Worm (Caenorhabditis elegans): ENCODE results near the gene Y102E9.5.

Gene Y102E9.5

DNA sequence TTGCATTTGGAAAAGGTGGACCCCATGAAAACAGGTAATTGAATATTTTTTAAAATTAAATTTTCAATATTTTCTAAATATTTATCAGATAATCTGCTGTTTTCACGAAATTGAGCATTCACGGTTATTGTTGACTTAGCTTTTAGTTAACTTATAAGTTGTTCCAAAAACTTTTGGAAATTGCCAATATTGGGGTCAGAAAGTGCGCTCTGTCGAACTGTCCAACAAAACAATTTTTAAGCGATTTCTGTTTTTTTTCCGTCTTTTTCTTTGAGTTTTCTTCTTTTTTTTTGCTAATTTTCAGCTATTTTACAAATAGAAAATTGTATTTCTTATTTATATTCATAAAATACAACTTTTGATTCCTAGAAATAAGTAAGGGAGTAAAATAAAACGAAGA is 1.2 kb upstream of the Y102E9.5 start:
- no peak for TF ChIP-seq klf-2 (GFP tag; conservative IDR thresholded peaks at IDR 0.05)

DNA sequence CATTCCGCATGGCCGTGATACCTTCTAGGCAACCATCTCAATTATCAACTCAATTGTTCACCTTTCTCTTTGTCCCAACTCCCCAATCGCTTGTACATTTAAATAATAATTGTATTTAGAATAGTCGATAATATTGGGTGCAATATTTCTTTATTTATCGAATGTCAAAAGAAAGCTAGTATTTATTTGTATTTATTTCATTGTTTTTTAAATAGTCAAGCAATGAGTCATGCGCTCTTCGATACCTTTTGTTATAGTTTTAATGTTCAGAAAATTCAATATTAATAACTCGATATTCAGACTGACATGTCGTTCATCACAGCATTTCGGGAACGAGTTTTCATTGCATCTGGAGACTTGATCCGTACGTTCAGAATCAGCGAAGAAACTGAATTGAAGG is 4.6 kb downstream of the Y102E9.5 start, which contains the start of gene wdr-4:
Gene wdr-4 (plus strand): TSS at position 301 of the 400 bp plus-strand sequence.
- TF ChIP-seq ztf-29 (GFP tag; IDR thresholded peaks at IDR 0.05) = no peak

DNA sequence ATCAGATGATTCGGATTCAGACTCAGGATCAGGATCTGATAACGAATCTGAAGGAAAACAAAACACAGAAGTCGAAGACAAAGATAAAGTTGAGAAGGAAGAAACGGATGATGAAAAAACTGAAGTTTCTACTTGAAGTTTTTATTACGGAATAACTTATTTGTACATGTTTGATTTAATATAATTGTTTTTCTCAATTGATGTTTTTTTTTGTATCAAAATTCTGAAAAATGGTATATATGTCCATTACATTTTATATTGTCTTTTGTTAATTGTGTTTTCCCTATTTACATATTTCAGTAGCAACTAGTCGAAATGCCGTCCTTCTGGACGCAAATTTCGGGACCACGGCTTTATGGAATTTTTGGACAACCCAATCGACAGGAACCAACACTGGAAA is 7.0 kb downstream of the Y102E9.5 start, which contains the start of gene F37A4.1:
Gene F37A4.1 (plus strand): TSS at position 301 of the 400 bp plus-strand sequence.
- TF ChIP-seq cog-1 (tag; optimal IDR thresholded peaks at IDR 0.05) = no peak
- no peak for TF ChIP-seq med-1 (GFP tag; optimal IDR thresholded peaks at IDR 0.05; ENCODE audit: insufficient read depth)
- no peak for TF ChIP-seq T22C8.4 (GFP tag; IDR thresholded peaks at IDR 0.05)
- TF ChIP-seq ref-1 (GFP tag; conservative IDR thresholded peaks at IDR 0.05) = no peak
- TF ChIP-seq klf-2 (GFP tag; conservative IDR thresholded peaks at IDR 0.05) = no peak
- no peak for TF ChIP-seq flt-1 (GFP tag; IDR thresholded peaks at IDR 0.05)
- no peak for TF ChIP-seq tab-1 (GFP tag; IDR thresholded peaks at IDR 0.05)
- TF ChIP-seq ztf-29 (GFP tag; IDR thresholded peaks at IDR 0.05) = no peak
- TF ChIP-seq ztf-23 (GFP tag; IDR thresholded peaks at IDR 0.05) = no peak

DNA sequence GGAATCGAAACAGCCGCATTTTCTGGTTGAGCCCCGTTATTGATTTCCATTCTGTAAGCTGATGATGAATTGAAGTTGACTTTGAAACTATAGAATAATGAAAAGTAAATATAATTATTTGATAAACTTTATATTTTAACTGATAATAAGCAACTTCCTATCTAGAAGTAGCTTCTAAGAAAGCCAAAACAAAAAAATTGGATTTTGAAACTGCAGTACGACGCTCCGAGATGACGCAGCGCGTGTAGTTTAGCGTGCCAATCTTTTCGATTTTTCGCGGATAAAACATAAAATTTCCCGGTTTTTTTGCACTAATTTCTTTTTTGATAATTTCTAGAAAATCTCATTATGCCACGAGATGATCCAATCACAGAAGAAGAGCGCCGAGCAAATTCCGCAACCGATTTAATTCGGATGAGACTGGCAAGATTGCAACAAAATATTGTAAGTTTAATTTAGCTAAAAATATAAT is 7.8 kb downstream of the Y102E9.5 start, which contains the start of the genes bath-41 and F37A4.2:
Gene bath-41 (minus strand): TSS at position 51 of the 472 bp plus-strand sequence.
Gene F37A4.2 (plus strand): TSS at position 247 of the 472 bp plus-strand sequence.
- no peak for TF ChIP-seq tab-1 (GFP tag; IDR thresholded peaks at IDR 0.05)
- TF ChIP-seq med-1 (GFP tag; optimal IDR thresholded peaks at IDR 0.05; ENCODE audit: insufficient read depth) = no peak
- no peak for TF ChIP-seq T22C8.4 (GFP tag; IDR thresholded peaks at IDR 0.05)
- no peak for TF ChIP-seq klf-2 (GFP tag; conservative IDR thresholded peaks at IDR 0.05)
- no peak for TF ChIP-seq flt-1 (GFP tag; IDR thresholded peaks at IDR 0.05)
- no peak for TF ChIP-seq ref-1 (GFP tag; conservative IDR thresholded peaks at IDR 0.05)

DNA sequence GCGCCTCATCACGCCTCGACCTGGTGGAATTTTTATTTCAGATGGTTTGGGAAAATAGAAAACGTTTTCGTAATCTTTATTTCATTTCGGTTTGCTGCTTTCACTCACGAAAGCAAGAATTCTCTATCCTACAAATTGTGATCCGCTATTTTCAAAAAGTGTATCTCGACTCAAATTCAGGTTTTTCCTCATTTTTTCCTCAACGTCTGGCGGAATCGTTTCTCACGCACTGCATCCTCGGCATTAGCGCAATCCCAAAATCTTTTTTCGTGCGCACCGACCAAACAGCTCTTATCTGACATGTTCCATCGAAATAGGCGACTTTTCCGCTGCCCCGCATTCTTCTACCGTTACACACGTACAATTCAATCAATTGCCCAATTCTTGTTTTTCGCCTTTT is 11.8 kb downstream of the Y102E9.5 start, which contains the start of gene F37A4.3:
Gene F37A4.3 (plus strand): TSS at position 301 of the 400 bp plus-strand sequence.
- no peak for TF ChIP-seq ztf-29 (GFP tag; IDR thresholded peaks at IDR 0.05)

DNA sequence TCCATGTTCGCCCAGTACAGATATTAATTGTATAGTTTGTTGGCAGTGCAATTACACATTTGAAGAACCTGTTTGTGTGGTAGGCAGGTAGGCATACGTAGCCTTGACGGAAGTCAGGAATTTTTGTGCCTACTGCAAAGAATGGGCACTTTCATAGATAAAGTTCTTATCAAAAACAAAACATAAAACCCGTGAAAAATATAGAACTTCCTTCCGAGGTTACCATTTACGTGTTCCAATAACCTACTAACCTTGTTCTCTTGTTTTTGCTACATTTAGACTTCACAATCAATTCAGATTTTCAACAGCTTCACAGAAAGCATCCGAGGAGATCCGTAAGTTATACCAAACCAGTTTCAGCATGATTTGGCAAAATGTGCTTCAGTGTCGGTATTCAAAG is 16.8 kb downstream of the Y102E9.5 start, which contains the start of gene F37A4.4:
Gene F37A4.4 (plus strand): TSS at position 301 of the 400 bp plus-strand sequence.
- TF ChIP-seq T22C8.4 (GFP tag; IDR thresholded peaks at IDR 0.05) (no peak), tab-1 (GFP tag; IDR thresholded peaks at IDR 0.05) (no peak), flt-1 (GFP tag; IDR thresholded peaks at IDR 0.05) (no peak), med-1 (GFP tag; optimal IDR thresholded peaks at IDR 0.05; ENCODE audit: insufficient read depth) (no peak), ztf-23 (GFP tag; IDR thresholded peaks at IDR 0.05) (no peak), ztf-29 (GFP tag; IDR thresholded peaks at IDR 0.05) (no peak)

DNA sequence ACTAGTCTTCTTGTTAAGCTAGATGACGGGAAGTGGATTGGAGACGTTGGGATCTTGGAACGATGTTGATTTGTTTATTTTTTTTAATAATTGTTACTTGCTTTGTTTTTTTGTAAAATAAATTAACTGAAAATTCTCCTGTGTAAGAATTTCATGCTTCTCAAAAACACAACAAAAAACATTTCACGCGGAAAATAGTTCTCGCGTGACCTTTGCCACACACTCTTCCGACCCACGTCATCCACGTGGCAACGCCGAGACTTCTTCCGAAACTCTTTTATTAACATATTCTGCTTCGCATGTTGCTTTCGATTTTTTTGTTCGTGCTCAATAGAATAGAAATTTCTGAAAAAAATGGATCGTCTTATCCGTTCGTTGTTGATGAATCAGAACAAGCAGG is 18.5 kb downstream of the Y102E9.5 start, which contains the start of gene F37A4.5:
Gene F37A4.5 (plus strand): TSS at position 301 of the 400 bp plus-strand sequence.
- TF ChIP-seq flt-1 (GFP tag; IDR thresholded peaks at IDR 0.05) = no peak
- no peak for TF ChIP-seq cog-1 (tag; optimal IDR thresholded peaks at IDR 0.05)
- no peak for TF ChIP-seq med-1 (GFP tag; optimal IDR thresholded peaks at IDR 0.05; ENCODE audit: insufficient read depth)
- TF ChIP-seq ztf-23 (GFP tag; IDR thresholded peaks at IDR 0.05) = no peak
- no peak for TF ChIP-seq klf-2 (GFP tag; conservative IDR thresholded peaks at IDR 0.05)
- TF ChIP-seq ztf-29 (GFP tag; IDR thresholded peaks at IDR 0.05) = no peak
- no peak for TF ChIP-seq ref-1 (GFP tag; conservative IDR thresholded peaks at IDR 0.05)
- no peak for TF ChIP-seq T22C8.4 (GFP tag; IDR thresholded peaks at IDR 0.05)
- TF ChIP-seq tab-1 (GFP tag; IDR thresholded peaks at IDR 0.05) = no peak

DNA sequence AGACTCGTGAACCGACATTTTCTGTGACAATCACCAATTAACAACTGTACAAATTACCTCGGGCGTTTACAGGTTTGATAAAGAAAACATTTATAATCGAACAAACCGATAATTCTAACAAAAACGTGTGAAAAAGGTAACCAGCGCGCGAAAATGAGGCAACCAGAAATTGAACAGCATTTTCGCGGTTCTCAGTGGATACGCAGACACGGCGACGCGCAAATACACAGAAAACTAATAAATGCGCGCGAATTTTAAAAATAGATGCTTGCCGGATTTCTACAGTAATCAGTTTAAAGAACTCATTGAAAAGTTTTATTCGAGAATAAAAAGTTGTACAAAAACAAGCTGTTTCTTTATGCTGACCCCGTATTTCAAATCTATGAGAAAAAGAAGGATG is 20.1 kb downstream of the Y102E9.5 start, which contains the start of gene isw-1:
Gene isw-1 (minus strand): TSS at position 118 of the 400 bp plus-strand sequence.
- TF ChIP-seq flt-1 (GFP tag; IDR thresholded peaks at IDR 0.05) (no peak), cog-1 (tag; optimal IDR thresholded peaks at IDR 0.05) (peak; percentile 56)

DNA sequence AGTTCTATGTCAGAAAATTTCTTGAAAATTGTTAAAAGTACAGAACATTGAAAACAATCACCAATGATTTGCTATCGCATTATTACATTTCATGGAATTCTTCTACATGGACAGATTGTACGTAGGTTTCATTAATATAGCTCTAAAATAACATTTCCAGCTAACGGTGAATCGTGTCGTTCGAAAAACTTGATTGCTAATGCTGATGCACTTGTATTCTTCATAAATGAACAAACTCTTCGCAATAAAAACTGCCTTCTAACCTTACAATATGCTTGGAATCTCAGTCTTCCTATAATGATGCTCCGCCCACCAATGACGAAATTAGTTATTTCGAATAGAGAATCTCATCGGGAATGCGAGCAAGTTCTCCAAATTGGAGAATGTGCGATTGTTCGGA is 24.6 kb downstream of the Y102E9.5 start, which contains the start of gene F37A4.6:
Gene F37A4.6 (plus strand): TSS at position 301 of the 400 bp plus-strand sequence.
- no peak for TF ChIP-seq ztf-29 (GFP tag; IDR thresholded peaks at IDR 0.05)
- no peak for TF ChIP-seq med-1 (GFP tag; optimal IDR thresholded peaks at IDR 0.05; ENCODE audit: insufficient read depth)
- no peak for TF ChIP-seq ztf-23 (GFP tag; IDR thresholded peaks at IDR 0.05)

DNA sequence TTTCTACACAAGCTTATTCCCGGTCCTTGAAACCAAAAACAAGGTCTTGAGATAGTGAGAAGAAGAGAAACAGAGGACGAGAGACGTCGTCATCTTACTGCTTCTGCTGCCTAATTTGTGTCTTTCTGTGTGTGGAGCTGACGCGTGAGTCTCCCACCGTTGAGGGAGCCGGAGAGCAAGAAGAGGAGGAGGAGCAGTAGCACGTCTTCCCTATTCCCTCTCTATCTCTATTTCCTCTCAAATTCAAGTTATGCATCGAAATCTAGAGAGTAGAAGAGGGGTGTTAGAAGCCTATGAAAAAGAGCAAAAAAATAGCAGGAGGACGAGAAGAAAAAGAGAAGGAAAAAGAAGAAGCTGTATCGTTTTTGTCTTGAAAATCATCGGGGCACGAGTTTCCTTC is 34.9 kb downstream of the Y102E9.5 start:
- TF ChIP-seq ref-1 (GFP tag; conservative IDR thresholded peaks at IDR 0.05) = no peak
- no peak for TF ChIP-seq med-1 (GFP tag; optimal IDR thresholded peaks at IDR 0.05; ENCODE audit: insufficient read depth)
- no peak for TF ChIP-seq ztf-29 (GFP tag; IDR thresholded peaks at IDR 0.05)
- no peak for TF ChIP-seq klf-2 (GFP tag; conservative IDR thresholded peaks at IDR 0.05)
- TF ChIP-seq T22C8.4 (GFP tag; IDR thresholded peaks at IDR 0.05) = no peak
- TF ChIP-seq ztf-23 (GFP tag; IDR thresholded peaks at IDR 0.05) = no peak
- no peak for TF ChIP-seq cog-1 (tag; optimal IDR thresholded peaks at IDR 0.05)
- no peak for TF ChIP-seq flt-1 (GFP tag; IDR thresholded peaks at IDR 0.05)
- no peak for TF ChIP-seq tab-1 (GFP tag; IDR thresholded peaks at IDR 0.05)

DNA sequence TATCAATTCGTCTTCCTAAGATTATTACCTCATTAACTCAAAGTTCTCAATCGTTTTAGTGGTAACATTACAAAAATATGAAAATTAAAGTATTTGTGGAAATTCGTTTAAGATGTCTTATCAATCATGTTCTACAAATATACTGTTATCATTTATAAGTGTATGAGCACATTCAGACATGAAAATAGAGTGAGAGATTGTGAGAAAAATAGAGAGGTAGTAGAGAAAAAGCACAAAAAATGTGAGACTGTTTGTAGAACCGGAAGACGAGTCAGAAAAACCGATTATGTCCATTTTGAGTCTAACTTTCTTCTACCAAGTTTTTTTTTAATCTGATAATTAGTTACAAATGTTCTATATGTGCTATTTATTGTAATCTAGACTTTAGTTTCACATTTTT is 36.8 kb downstream of the Y102E9.5 start:
- no peak for TF ChIP-seq tab-1 (GFP tag; IDR thresholded peaks at IDR 0.05)
- no peak for TF ChIP-seq flt-1 (GFP tag; IDR thresholded peaks at IDR 0.05)
- no peak for TF ChIP-seq ztf-23 (GFP tag; IDR thresholded peaks at IDR 0.05)
- no peak for TF ChIP-seq T22C8.4 (GFP tag; IDR thresholded peaks at IDR 0.05)
- no peak for TF ChIP-seq cog-1 (tag; optimal IDR thresholded peaks at IDR 0.05)
- no peak for TF ChIP-seq ref-1 (GFP tag; conservative IDR thresholded peaks at IDR 0.05)
- no peak for TF ChIP-seq ztf-29 (GFP tag; IDR thresholded peaks at IDR 0.05)
- no peak for TF ChIP-seq klf-2 (GFP tag; conservative IDR thresholded peaks at IDR 0.05)
- no peak for TF ChIP-seq med-1 (GFP tag; optimal IDR thresholded peaks at IDR 0.05; ENCODE audit: insufficient read depth)

Measured in whole organism, midembryonic.